Worm (Caenorhabditis elegans) whole organism, late embryonic: ENCODE data around the gene ZK1248.17.

Source experiments
- ceh-45 ChIP-seq: fragments of 200-800 bp; sonication (Bioruptor generic); IDR thresholded peaks from 2 replicates; pipeline ENCODE4 v1.3.6; 2022; ENCODE audit warnings: missing genetic modification reagents, missing genetic modification characterization, missing compliant biosample characterization
- dve-1 ChIP-seq: sonication (generic microtip); optimal IDR thresholded peaks from 2 replicates; lab custom pipeline; 2017; ENCODE audit warnings: antibody characterized with exemption, mild to moderate bottlenecking, missing genetic modification characterization, missing compliant biosample characterization
- hlh-13 ChIP-seq: fragments of 200-800 bp; sonication (Bioruptor generic); optimal IDR thresholded peaks from 2 replicates; lab custom pipeline; 2018; ENCODE audit warnings: mild to moderate bottlenecking, missing genetic modification characterization, missing compliant biosample characterization
- pag-3 ChIP-seq: sonication (generic microtip); optimal IDR thresholded peaks from 2 replicates; lab custom pipeline; 2016; ENCODE audit warnings: missing compliant biosample characterization, missing genetic modification characterization, borderline replicate concordance
- pqm-1 ChIP-seq: sonication (generic microtip); optimal IDR thresholded peaks from 2 replicates; lab custom pipeline; 2016; ENCODE audit warnings: missing genetic modification characterization, missing compliant biosample characterization

- TF ChIP-seq ceh-45 (no peak), pag-3 (no peak), dve-1 (tag; lab: Kevin White, UChicago) (no peak), hlh-13 (GFP tag; lab: Kevin White, UChicago) (no peak), pqm-1 (tag; lab: Kevin White, UChicago) (no peak)
Measured at ce11 chrII:5828486-5828885, 16.9 kb downstream of the ZK1248.17 start, which contains the start of gene ZK1248.11.
